Worm (Caenorhabditis elegans): ENCODE data around the gene Y32F6B.9.

- TF ChIP-seq him-1 (tag; optimal IDR thresholded peaks at IDR 0.05) (no peak), W03F9.2 (tag; optimal IDR thresholded peaks at IDR 0.05) (no peak), dao-5 (tag; optimal IDR thresholded peaks at IDR 0.05) (no peak)
These were observed 43.3 kb upstream of the Y32F6B.9 start for ce11 chrV:10435198-10435597.

Data from whole organism, L4/young adult.